Worm (Caenorhabditis elegans) whole organism, L1 larva: ENCODE data around the gene F54E2.5.

Experiments used
- C34B4.2 ChIP-seq: sonication (generic microtip); optimal IDR thresholded peaks from 2 replicates; lab custom pipeline; 2017; ENCODE audit warnings: mild to moderate bottlenecking, missing genetic modification characterization, missing compliant biosample characterization
- Y116A8C.19 ChIP-seq: sonication (generic microtip); optimal IDR thresholded peaks from 2 replicates; lab custom pipeline; 2016; ENCODE audit warnings: missing compliant biosample characterization, missing genetic modification characterization, borderline replicate concordance
- ceh-88 ChIP-seq: fragments of 200-800 bp; sonication (Bioruptor generic); IDR thresholded peaks from 2 replicates; pipeline ENCODE4 v1.3.6; 2022; ENCODE audit warnings: missing genetic modification characterization, missing compliant biosample characterization
- ces-1 ChIP-seq: fragments of 150-350 bp; optimal IDR thresholded peaks from 2 replicates; lab custom pipeline; 2014; ENCODE audit warnings: missing biosample characterization, missing genetic modification reagents, missing genetic modification characterization
- elt-2 ChIP-seq: sonication (generic microtip); optimal IDR thresholded peaks from 2 replicates; lab custom pipeline; 2016; ENCODE audit warnings: missing genetic modification characterization, mild to moderate bottlenecking, inconsistent platforms, missing compliant biosample characterization, missing genetic modification reagents
- elt-3 ChIP-seq, 6 experiments: fragments of 150-350 bp in 1 of 6; sonication (generic microtip); optimal IDR thresholded peaks; 2 replicates each; lab custom pipeline; 2017 to 2018; ENCODE audit warnings: missing biosample characterization in 6 of 6, missing genetic modification characterization in 6 of 6, inconsistent platforms in 1 of 6
- irx-1 ChIP-seq: sonication (generic microtip); optimal IDR thresholded peaks from 2 replicates; lab custom pipeline; 2016; ENCODE audit warnings: missing genetic modification characterization, missing compliant biosample characterization
- lin-35 ChIP-seq, 2 experiments: fragments of 150-350 bp; optimal IDR thresholded peaks; 2 replicates each; lab custom pipeline; 2014; ENCODE audit warnings: missing biosample characterization in 2 of 2, missing genetic modification characterization in 2 of 2, missing genetic modification reagents in 2 of 2
- mab-9 ChIP-seq: fragments of 200-800 bp; sonication (Bioruptor generic); IDR thresholded peaks from 2 replicates; pipeline ENCODE4 v1.3.6; 2022; ENCODE audit warnings: missing genetic modification reagents, missing genetic modification characterization, missing compliant biosample characterization
- mep-1 ChIP-seq: fragments of 150-350 bp; optimal IDR thresholded peaks from 2 replicates; lab custom pipeline; 2014; ENCODE audit warnings: missing biosample characterization, missing genetic modification characterization
- nhr-11 ChIP-seq: fragments of 150-350 bp; optimal IDR thresholded peaks from 2 replicates; lab custom pipeline; 2014; ENCODE audit warnings: missing biosample characterization, missing genetic modification characterization
- nhr-47 ChIP-seq: sonication (generic microtip); optimal IDR thresholded peaks from 2 replicates; lab custom pipeline; 2016; ENCODE audit warnings: mild to moderate bottlenecking, missing genetic modification characterization, moderate library complexity, missing compliant biosample characterization
- nhr-85 ChIP-seq: sonication (generic microtip); peaks from one replicate; lab custom pipeline; 2016; ENCODE audit warnings: missing genetic modification characterization, inconsistent platforms, missing compliant biosample characterization
- swsn-7 ChIP-seq: sonication (generic microtip); optimal IDR thresholded peaks from 2 replicates; lab custom pipeline; 2016; ENCODE audit warnings: missing genetic modification characterization, missing compliant biosample characterization
- zag-1 ChIP-seq: fragments of 150-350 bp; optimal IDR thresholded peaks from 2 replicates; lab custom pipeline; 2014; ENCODE audit warnings: missing biosample characterization, missing genetic modification characterization
- zip-4 ChIP-seq: fragments of 200-800 bp; sonication (Bioruptor generic); optimal IDR thresholded peaks from 2 replicates; lab custom pipeline; 2018; ENCODE audit warnings: mild to moderate bottlenecking, missing genetic modification characterization, moderate library complexity, missing compliant biosample characterization

Gene F54E2.5

ce11 chrV:2769754-2770153 is 46.1 kb downstream of the F54E2.5 start, which contains the start of gene dhs-15:
Gene dhs-15, minus strand, starts transcription at chrV:2769854.
- TF ChIP-seq zag-1 (tag; lab: Kevin White, UChicago) (no peak), nhr-85 (tag; lab: Kevin White, UChicago) (peak; percentile 64), Y116A8C.19 (tag; lab: Kevin White, UChicago) (no peak), C34B4.2 (no peak), ceh-88 (no peak)

- TF ChIP-seq nhr-47 (no peak), mab-9 (GFP tag; lab: Robert Waterston, UW) (no peak), irx-1 (tag; lab: Kevin White, UChicago) (no peak)
Observed at ce11 chrV:2767465-2767864, 48.4 kb downstream of the F54E2.5 start, which contains the start of gene R05D8.9. Gene R05D8.9, minus strand, starts transcription at chrV:2767565.

- TF ChIP-seq elt-3 (tag; optimal IDR thresholded peaks at IDR 0.05; lab: Kevin White, UChicago): no peak
- no peak for TF ChIP-seq mep-1 (tag; lab: Kevin White, UChicago)
- no peak for TF ChIP-seq swsn-7 (tag; lab: Kevin White, UChicago)
- no peak for TF ChIP-seq ceh-88
- no peak for TF ChIP-seq zip-4 (GFP tag; lab: Kevin White, UChicago)
- TF ChIP-seq nhr-11 (tag; lab: Kevin White, UChicago): no peak
- TF ChIP-seq ces-1 (GFP tag; lab: Kevin White, UChicago): no peak
- TF ChIP-seq elt-2 (tag; lab: Kevin White, UChicago): peak; percentile 71
- peak in 1 of 2 experiments; percentile 21 for TF ChIP-seq lin-35 (GFP tag; optimal IDR thresholded peaks at IDR 0.05; lab: Kevin White, UChicago)
- TF ChIP-seq, all 84 proteins: peak for 2
Observed at ce11 chrV:2765052-2765451, 50.8 kb downstream of the F54E2.5 start, which contains the start of gene dhs-14. Gene dhs-14, minus strand, starts transcription at chrV:2765200.
